Worm (Caenorhabditis elegans): ENCODE data around the gene fbxc-26.

DNA sequence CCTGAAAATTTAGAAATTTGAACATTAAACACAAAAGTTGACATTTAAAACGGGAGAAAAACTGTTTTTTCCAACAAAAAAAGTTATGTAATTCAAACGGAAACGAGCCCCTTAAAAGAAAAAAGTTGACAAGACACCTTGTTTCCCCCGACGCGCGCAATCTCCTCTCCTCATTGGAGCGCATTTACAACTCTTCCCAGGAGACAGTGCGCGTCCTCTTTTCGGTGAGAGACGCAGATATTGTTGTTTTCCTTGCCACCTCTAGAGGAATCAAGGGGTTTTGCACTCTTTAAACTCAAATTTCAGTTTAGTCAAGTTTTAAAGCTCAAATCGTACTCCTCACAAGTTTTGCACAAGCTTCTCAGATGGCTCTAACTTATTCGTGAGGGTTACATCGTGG is 1.4 kb upstream of the fbxc-26 start, which contains the start of gene F58E1.13:
- no peak for TF ChIP-seq dao-5 (tag; optimal IDR thresholded peaks at IDR 0.05)
- no peak for TF ChIP-seq W03F9.2 (tag; optimal IDR thresholded peaks at IDR 0.05)
